Fruit fly (Drosophila melanogaster): Measurements from ENCODE around the gene Pcyt2.

Pcyt2 gene

dm6 chr3L:1575731-1576376 lies 22.6 kb downstream of the Pcyt2 start:
- no peak for TF ChIP-seq CG17801 (GFP tag; optimal IDR thresholded peaks at IDR 0.05; ENCODE audit: partially characterized antibody)

- peak; percentile 33 for TF ChIP-seq CG17801 (GFP tag; optimal IDR thresholded peaks at IDR 0.05; ENCODE audit: partially characterized antibody)
These were observed 23.3 kb downstream of the Pcyt2 start, which contains the start of gene CG13917 for dm6 chr3L:1576489-1577106. CG13917 (plus strand) TSS chr3L:1576699.

dm6 chr3L:1577338-1577737 lies 24.0 kb downstream of the Pcyt2 start:
- TF ChIP-seq CG17801 (GFP tag; optimal IDR thresholded peaks at IDR 0.05; ENCODE audit: partially characterized antibody) = no peak

dm6 chr3L:1578391-1578948 lies 25.2 kb downstream of the Pcyt2 start:
- TF ChIP-seq CG17801 (GFP tag; optimal IDR thresholded peaks at IDR 0.05; ENCODE audit: partially characterized antibody) = no peak

dm6 chr3L:1579169-1579853 lies 26.0 kb downstream of the Pcyt2 start:
- no peak for TF ChIP-seq CG17801 (GFP tag; optimal IDR thresholded peaks at IDR 0.05; ENCODE audit: partially characterized antibody)

- TF ChIP-seq CG17801 (GFP tag; optimal IDR thresholded peaks at IDR 0.05; ENCODE audit: partially characterized antibody) = no peak
These were observed 26.9 kb downstream of the Pcyt2 start for dm6 chr3L:1580194-1580593.

dm6 chr3L:1580821-1581220 lies 27.5 kb downstream of the Pcyt2 start:
- no peak for TF ChIP-seq CG17801 (GFP tag; optimal IDR thresholded peaks at IDR 0.05; ENCODE audit: partially characterized antibody)

dm6 chr3L:1584003-1584402 lies 30.7 kb downstream of the Pcyt2 start:
- TF ChIP-seq CG17801 (GFP tag; optimal IDR thresholded peaks at IDR 0.05; ENCODE audit: partially characterized antibody) = no peak

dm6 chr3L:1584781-1585180 lies 31.5 kb downstream of the Pcyt2 start:
- TF ChIP-seq CG17801 (GFP tag; optimal IDR thresholded peaks at IDR 0.05; ENCODE audit: partially characterized antibody) = peak; percentile 85

dm6 chr3L:1586266-1587054 lies 33.2 kb downstream of the Pcyt2 start:
- TF ChIP-seq CG17801 (GFP tag; optimal IDR thresholded peaks at IDR 0.05; ENCODE audit: partially characterized antibody) = peak; percentile 67

dm6 chr3L:1587140-1587849 lies 34.0 kb downstream of the Pcyt2 start:
- peak; percentile 80 for TF ChIP-seq CG17801 (GFP tag; optimal IDR thresholded peaks at IDR 0.05; ENCODE audit: partially characterized antibody)

- TF ChIP-seq CG17801 (GFP tag; optimal IDR thresholded peaks at IDR 0.05; ENCODE audit: partially characterized antibody) = no peak
These were observed 36.9 kb downstream of the Pcyt2 start for dm6 chr3L:1590194-1590593.

- no peak for TF ChIP-seq CG17801 (GFP tag; optimal IDR thresholded peaks at IDR 0.05; ENCODE audit: partially characterized antibody)
These were observed 38.5 kb downstream of the Pcyt2 start for dm6 chr3L:1591692-1592371.

Measured in ovary, adult (tissue).